Worm (Caenorhabditis elegans) whole organism, L4/young adult: ENCODE results near the gene C25F9.6.

Experiments
- W03F9.2 ChIP-seq: fragments of 150-350 bp; optimal IDR thresholded peaks from 2 replicates; lab custom pipeline; 2014; ENCODE audit warnings: missing biosample characterization, missing genetic modification characterization
- dao-5 ChIP-seq: sonication (generic microtip); optimal IDR thresholded peaks from 2 replicates; lab custom pipeline; 2016; ENCODE audit warnings: missing genotype, missing genetic modification characterization, moderate library complexity, missing compliant biosample characterization
- him-1 ChIP-seq: sonication (generic microtip); optimal IDR thresholded peaks from 2 replicates; lab custom pipeline; 2016; ENCODE audit warnings: missing genotype, missing genetic modification reagents, missing genetic modification characterization, missing compliant biosample characterization

DNA sequence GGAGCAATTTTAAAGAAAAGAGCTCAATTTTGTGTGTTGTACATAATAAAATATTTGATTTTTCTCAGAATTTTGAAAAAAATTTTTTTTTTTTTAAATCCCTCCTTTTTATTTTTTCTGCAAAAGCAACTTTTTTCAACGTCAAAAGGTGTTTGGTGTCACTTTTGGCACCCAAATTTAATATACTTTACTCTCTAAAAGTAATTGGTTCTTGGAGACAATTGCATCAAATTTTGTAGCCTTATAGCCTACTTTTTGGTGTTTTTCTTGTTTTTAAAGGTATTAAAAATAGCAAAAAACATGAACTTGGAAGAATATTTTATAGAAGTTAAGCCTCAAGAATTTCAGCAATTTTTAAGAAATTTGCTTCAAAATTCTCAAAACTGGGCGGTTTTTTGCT, 24.2 kb downstream of the C25F9.6 start, which contains the start of gene srw-84:
- no peak for TF ChIP-seq dao-5 (tag; lab: Kevin White, UChicago)
- no peak for TF ChIP-seq W03F9.2
- no peak for TF ChIP-seq him-1 (tag; lab: Kevin White, UChicago)
